Fruit fly (Drosophila melanogaster) whole organism, pupa: ENCODE results near the gene ZnT35C.

Experiments
- EcR ChIP-seq: fragments of 200-800 bp; sonication (Bioruptor generic); optimal IDR thresholded peaks from 3 replicates; lab custom pipeline; 2019; ENCODE audit warnings: missing biosample characterization, missing genetic modification characterization, mild to moderate bottlenecking, moderate library complexity, missing genetic modification reagents
- Pif1A ChIP-seq: fragments of 200-800 bp; sonication (Bioruptor generic); optimal IDR thresholded peaks from 3 replicates; lab custom pipeline; 2016; ENCODE audit warnings: missing biosample characterization, missing genetic modification characterization
- Pif1B ChIP-seq: fragments of 200-800 bp; sonication (Bioruptor generic); optimal IDR thresholded peaks from 3 replicates; lab custom pipeline; 2016; ENCODE audit warnings: missing biosample characterization, missing genetic modification characterization

dm6 chr2L:15247614-15248013 lies at the start of gene ZnT35C:
- TF ChIP-seq Pif1B (GFP tag; lab: Kevin White, UChicago) (no peak), Pif1A (no peak), EcR (GFP tag; lab: Kevin White, UChicago) (no peak)
